Fruit fly (Drosophila melanogaster): ENCODE measurements around the gene dib.
A peak's percentile ranks its signal among the peaks of the same experiment; 100 is the strongest.

The dib gene

dm6 chr3L:4102496-4103257, 40.6 kb downstream of the dib start, which contains the start of gene CG14995:
TSS of gene CG14995 (minus strand) at chr3L:4103256.
- TF ChIP-seq ttk (optimal IDR thresholded peaks at IDR 0.05) (no peak), h (optimal IDR thresholded peaks at IDR 0.05) (no peak), psq (optimal IDR thresholded peaks at IDR 0.05) (no peak), Sin3A (optimal IDR thresholded peaks at IDR 0.05) (no peak), insv (optimal IDR thresholded peaks at IDR 0.05) (no peak), Myc (optimal IDR thresholded peaks at IDR 0.05) (no peak)

- TF ChIP-seq insv (optimal IDR thresholded peaks at IDR 0.05) (no peak), Myc (optimal IDR thresholded peaks at IDR 0.05) (no peak), psq (optimal IDR thresholded peaks at IDR 0.05) (peak; percentile 94)
Observed at dm6 chr3L:4103258-4104247, 41.5 kb downstream of the dib start, which contains the start of gene Fit1. TSS of gene Fit1 (plus strand) at chr3L:4103564.

dm6 chr3L:4107120-4107519, 45.0 kb downstream of the dib start:
- TF ChIP-seq Myc (optimal IDR thresholded peaks at IDR 0.05) = no peak
- TF ChIP-seq Sin3A (optimal IDR thresholded peaks at IDR 0.05) = no peak
- no peak for TF ChIP-seq insv (optimal IDR thresholded peaks at IDR 0.05)
- no peak for TF ChIP-seq h (optimal IDR thresholded peaks at IDR 0.05)
- TF ChIP-seq psq (optimal IDR thresholded peaks at IDR 0.05) = no peak
- TF ChIP-seq ttk (optimal IDR thresholded peaks at IDR 0.05) = no peak

- TF ChIP-seq Sin3A (optimal IDR thresholded peaks at IDR 0.05) (no peak), Myc (optimal IDR thresholded peaks at IDR 0.05) (no peak), insv (optimal IDR thresholded peaks at IDR 0.05) (no peak), ttk (optimal IDR thresholded peaks at IDR 0.05) (no peak), psq (optimal IDR thresholded peaks at IDR 0.05) (no peak), h (optimal IDR thresholded peaks at IDR 0.05) (no peak)
Observed at dm6 chr3L:4108072-4108843, 46.2 kb downstream of the dib start, which contains the start of gene Ack. TSS of gene Ack (plus strand) at chr3L:4108186.

- TF ChIP-seq Myc (optimal IDR thresholded peaks at IDR 0.05) = no peak
Observed at dm6 chr3L:4108844-4109494, 46.9 kb downstream of the dib start.

- TF ChIP-seq ttk (optimal IDR thresholded peaks at IDR 0.05) = no peak
Observed at dm6 chr3L:4110212-4110611, 48.1 kb downstream of the dib start.

- no peak for TF ChIP-seq Sin3A (optimal IDR thresholded peaks at IDR 0.05)
- no peak for TF ChIP-seq psq (optimal IDR thresholded peaks at IDR 0.05)
Observed at dm6 chr3L:4113998-4114397, 51.9 kb downstream of the dib start.
